Worm (Caenorhabditis elegans) whole organism, early embryonic: Measurements from ENCODE around the gene faah-1.

ENCODE experiments used
- aly-1 ChIP-seq: sonication (generic microtip); optimal IDR thresholded peaks from 2 replicates; lab custom pipeline; 2016; ENCODE audit warnings: missing genetic modification characterization, missing compliant biosample characterization
- ama-1 ChIP-seq: fragments of 150-350 bp; optimal IDR thresholded peaks from 2 replicates; lab custom pipeline; 2014
- ceh-13 ChIP-seq: fragments of 200-800 bp; sonication (Bioruptor generic); optimal IDR thresholded peaks from 2 replicates; lab custom pipeline; 2018; ENCODE audit warnings: mild to moderate bottlenecking, missing genetic modification characterization, missing compliant biosample characterization
- flt-1 ChIP-seq: fragments of 200-800 bp; sonication (Bioruptor generic); IDR thresholded peaks from 2 replicates; pipeline ENCODE4 v1.3.6; 2022; ENCODE audit warnings: missing genetic modification characterization, missing compliant biosample characterization
- hmg-4 ChIP-seq: fragments of 200-800 bp; sonication (Bioruptor generic); optimal IDR thresholded peaks from 2 replicates; lab custom pipeline; 2018; ENCODE audit warnings: mild to moderate bottlenecking, missing genetic modification characterization, missing compliant biosample characterization
- hnd-1 ChIP-seq: sonication (generic microtip); optimal IDR thresholded peaks from 2 replicates; lab custom pipeline; 2016; ENCODE audit warnings: missing genetic modification characterization, missing compliant biosample characterization
- sea-1 ChIP-seq: fragments of 200-800 bp; sonication (Bioruptor generic); conservative IDR thresholded peaks from 2 replicates; pipeline ENCODE4 v1.3.6; 2022; ENCODE audit warnings: missing genetic modification characterization, missing compliant biosample characterization
- tra-4 ChIP-seq: sonication (generic microtip); optimal IDR thresholded peaks from 2 replicates; lab custom pipeline; 2017; ENCODE audit warnings: missing genetic modification characterization, missing compliant biosample characterization

ce11 chrIV:8159995-8160394 is 808 bp downstream of the faah-1 start:
- no peak for TF ChIP-seq hmg-4 (GFP tag; lab: Kevin White, UChicago)
- TF ChIP-seq ama-1: no peak
- no peak for TF ChIP-seq aly-1
- TF ChIP-seq ceh-13 (GFP tag; lab: Kevin White, UChicago): no peak
- no peak for TF ChIP-seq sea-1
- TF ChIP-seq flt-1: no peak
- no peak for TF ChIP-seq hnd-1 (tag; lab: Kevin White, UChicago)
- no peak for TF ChIP-seq tra-4 (tag; lab: Kevin White, UChicago)
